Worm (Caenorhabditis elegans) whole organism, L3 larva: ENCODE data around the gene F46F5.16.

ENCODE experiments used
- R02D3.7 ChIP-seq: fragments of 150-350 bp; optimal IDR thresholded peaks from 2 replicates; lab custom pipeline; 2014; ENCODE audit warnings: missing biosample characterization, missing genetic modification characterization
- ama-1 ChIP-seq: fragments of 150-350 bp; optimal IDR thresholded peaks from 2 replicates; lab custom pipeline; 2018
- ceh-16 ChIP-seq: sonication (generic microtip); optimal IDR thresholded peaks from 2 replicates; lab custom pipeline; 2017; ENCODE audit warnings: missing biosample characterization, missing genetic modification characterization
- lin-39 ChIP-seq: fragments of 150-350 bp; optimal IDR thresholded peaks from 2 replicates; lab custom pipeline; 2018; ENCODE audit warnings: missing biosample characterization, missing genetic modification reagents, missing genetic modification characterization
- nhr-237 ChIP-seq: fragments of 150-350 bp; optimal IDR thresholded peaks from 2 replicates; lab custom pipeline; 2014; ENCODE audit warnings: missing biosample characterization, missing genetic modification characterization
- nhr-25 ChIP-seq: sonication (generic microtip); optimal IDR thresholded peaks from 2 replicates; lab custom pipeline; 2017; ENCODE audit warnings: missing biosample characterization, missing genetic modification characterization
- pha-4 ChIP-seq: fragments of 150-350 bp; optimal IDR thresholded peaks from 2 replicates; lab custom pipeline; 2014; ENCODE audit warnings: missing biosample characterization, missing genetic modification reagents, missing genetic modification characterization
- skn-1 ChIP-seq: fragments of 150-350 bp; optimal IDR thresholded peaks from 2 replicates; lab custom pipeline; 2014; ENCODE audit warnings: missing biosample characterization, missing genetic modification characterization
- unc-62 ChIP-seq: fragments of 150-350 bp; sonication (generic microtip); optimal IDR thresholded peaks from 4 replicates; lab custom pipeline; 2014; ENCODE audit warnings: missing biosample characterization, missing genetic modification reagents, missing genetic modification characterization

ce11 chrII:799700-800099, 12.7 kb downstream of the F46F5.16 start, which contains the start of gene F46F5.14:
- TF ChIP-seq unc-62 (GFP tag; lab: Kevin White, UChicago) (no peak), ama-1 (lab: Kevin White, UChicago) (no peak), lin-39 (no peak), R02D3.7 (tag; lab: Kevin White, UChicago) (no peak), skn-1 (tag; lab: Kevin White, UChicago) (no peak), nhr-25 (tag; lab: Kevin White, UChicago) (no peak), ceh-16 (tag; lab: Kevin White, UChicago) (no peak), nhr-237 (no peak), pha-4 (no peak)
